Worm (Caenorhabditis elegans): ENCODE results near the gene rpl-35.

ce11 chrIII:7848173-7848572 is 6.8 kb upstream of the rpl-35 start:
- TF ChIP-seq fkh-10 (GFP tag; optimal IDR thresholded peaks at IDR 0.05) (no peak), elt-3 (tag; optimal IDR thresholded peaks at IDR 0.05) (no peak), snu-23 (GFP tag; optimal IDR thresholded peaks at IDR 0.05) (no peak), nhr-12 (tag; optimal IDR thresholded peaks at IDR 0.05) (no peak), nhr-71 (tag; optimal IDR thresholded peaks at IDR 0.05) (peak; percentile 23), lin-35 (GFP tag; optimal IDR thresholded peaks at IDR 0.05) (no peak), unc-86 (tag; optimal IDR thresholded peaks at IDR 0.05) (no peak), nhr-77 (tag; optimal IDR thresholded peaks at IDR 0.05) (no peak), mdl-1 (tag; optimal IDR thresholded peaks at IDR 0.05) (no peak), C34B4.2 (tag; optimal IDR thresholded peaks at IDR 0.05) (no peak)

Data from whole organism, L1 larva.